Fruit fly (Drosophila melanogaster): Measurements from ENCODE around the gene tkv.

Gene tkv

DNA sequence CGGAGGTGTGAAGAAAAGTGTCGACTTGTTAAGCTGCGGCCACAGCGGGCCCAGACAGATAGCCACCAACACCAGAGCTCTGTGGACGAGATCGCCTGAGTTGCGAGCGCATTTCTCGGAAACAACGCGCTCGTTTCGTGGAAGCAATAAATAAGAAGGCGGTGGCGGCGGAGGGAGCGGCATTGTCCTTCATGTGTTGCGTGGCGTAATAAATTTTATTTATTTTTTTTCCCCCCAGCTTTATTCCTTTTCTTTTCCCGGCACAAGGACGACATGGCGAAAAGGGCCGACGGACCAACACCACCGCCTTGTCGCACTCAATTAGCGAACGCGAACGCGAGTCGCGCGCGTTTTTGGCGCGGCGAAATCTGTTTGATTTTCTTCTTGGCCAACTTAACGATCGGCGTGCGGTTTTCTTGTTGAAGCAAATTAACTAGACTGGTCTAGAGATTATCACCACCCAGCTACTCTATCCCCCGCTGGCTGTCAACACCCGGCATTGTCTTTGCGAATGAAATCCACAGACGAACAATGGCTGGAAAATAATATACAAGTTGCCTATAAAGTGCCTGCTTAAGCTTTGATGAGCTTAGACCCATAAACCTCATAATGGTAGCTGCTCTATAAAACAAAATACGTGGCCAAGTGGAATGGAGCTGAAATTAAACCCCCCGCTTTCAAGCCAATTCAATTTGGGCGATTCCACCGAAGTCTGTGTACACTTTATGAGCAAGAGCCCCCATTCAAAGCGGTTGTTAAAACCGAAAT is 11.9 kb downstream of the tkv start:
- TF ChIP-seq grau (tag; optimal IDR thresholded peaks at IDR 0.05) (no peak), ara (GFP tag; IDR thresholded peaks at IDR 0.05) (0 out of 2 replicates have a peak, but pooled peaks have one; percentile 6), Stat92E (GFP tag; optimal IDR thresholded peaks at IDR 0.05) (peak in 1 of 3 experiments; percentile 35), CG13894 (tag; optimal IDR thresholded peaks at IDR 0.05) (peak; percentile 27), Abd-B (GFP tag; optimal IDR thresholded peaks at IDR 0.05) (peak; percentile 16), CG12769 (tag; optimal IDR thresholded peaks at IDR 0.05) (peak; percentile 25), abd-A (tag; optimal IDR thresholded peaks at IDR 0.05) (peak; percentile 86), CG8359 (GFP tag; optimal IDR thresholded peaks at IDR 0.05; ENCODE audit: borderline replicate concordance) (peak; percentile 97), pfk (GFP tag; optimal IDR thresholded peaks at IDR 0.05) (no peak), Mad (GFP tag; optimal IDR thresholded peaks at IDR 0.05) (no peak), CG17361 (GFP tag; IDR thresholded peaks at IDR 0.05) (0 out of 3 replicates have a peak, but pooled peaks have one; percentile 11), Jarid2 (GFP tag; optimal IDR thresholded peaks at IDR 0.05) (no peak), CG1233 (GFP tag; optimal IDR thresholded peaks at IDR 0.05) (no peak), lbe (GFP tag; optimal IDR thresholded peaks at IDR 0.05) (no peak), cad (GFP tag; optimal IDR thresholded peaks at IDR 0.05) (peak; percentile 20), Awh (GFP tag; IDR thresholded peaks at IDR 0.05) (peak; percentile 32; the same call in 1 of the 2 replicates), CG11504 (tag; optimal IDR thresholded peaks at IDR 0.05) (peak; percentile 15), oc (tag; optimal IDR thresholded peaks at IDR 0.05) (peak; percentile 83), pros (GFP tag; optimal IDR thresholded peaks at IDR 0.05) (no peak), vvl (GFP tag; IDR thresholded peaks at IDR 0.05) (peak; percentile 20; the same call in 1 of the 2 replicates), Med (GFP tag) (peak; percentile 62), HLH4C (GFP tag; IDR thresholded peaks at IDR 0.05; ENCODE audit: partially characterized antibody) (0 out of 3 replicates have a peak, but pooled peaks have one; percentile 26), Taf1 (GFP tag; IDR thresholded peaks at IDR 0.05) (no peak), CG15269 (tag; optimal IDR thresholded peaks at IDR 0.05) (peak; percentile 59), mld (GFP tag; IDR thresholded peaks at IDR 0.05; ENCODE audit: partially characterized antibody) (no peak)

DNA sequence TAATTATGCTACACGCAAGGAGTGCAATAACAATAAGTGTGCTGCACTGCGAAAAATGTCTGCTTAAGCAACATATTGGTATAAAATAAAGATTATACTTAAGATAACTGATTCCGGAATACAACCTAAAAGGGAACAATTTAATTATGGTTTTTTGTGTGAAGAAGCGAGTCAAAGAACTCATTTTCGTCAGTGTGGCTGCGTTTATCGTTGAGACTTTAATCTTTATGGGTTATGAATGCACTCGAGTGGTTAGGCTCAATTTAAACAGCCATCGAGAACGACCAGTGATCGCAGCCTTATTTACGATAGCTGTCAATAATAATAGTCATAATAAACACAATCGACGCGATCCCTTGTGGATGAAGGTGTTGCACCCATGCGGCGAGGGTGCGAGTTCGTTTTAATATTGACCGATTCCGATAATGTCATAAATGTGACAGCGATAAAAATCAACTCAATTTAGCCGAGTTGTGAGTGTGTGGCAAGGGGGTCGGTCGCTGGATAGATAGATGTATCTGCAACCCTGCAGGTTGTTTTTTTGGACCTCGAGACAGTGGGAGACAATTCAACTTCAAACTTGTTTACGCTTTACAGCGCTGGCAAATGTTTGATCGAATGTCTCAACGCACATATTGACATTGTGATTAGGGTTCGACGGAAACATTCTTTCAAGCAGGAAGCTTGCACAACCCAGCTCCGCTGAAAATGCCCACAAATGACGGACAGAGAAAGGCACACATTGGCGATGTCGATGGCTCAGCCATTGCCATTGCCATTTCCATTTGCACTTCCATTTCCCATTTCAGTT is 14.9 kb downstream of the tkv start:
- TF ChIP-seq CG31441 (GFP tag; IDR thresholded peaks at IDR 0.05) (peak; percentile 55), CG14860 (GFP tag; IDR thresholded peaks at IDR 0.05; ENCODE audit: partially characterized antibody) (no peak), CG15479 (GFP tag; optimal IDR thresholded peaks at IDR 0.05) (no peak), chm (GFP tag; IDR thresholded peaks at IDR 0.05) (peak; percentile 88), trem (tag; optimal IDR thresholded peaks at IDR 0.05) (peak; percentile 26), CG31365 (tag; optimal IDR thresholded peaks at IDR 0.05) (peak; percentile 12), amos (GFP tag; IDR thresholded peaks at IDR 0.05; ENCODE audit: partially characterized antibody) (no peak), CG12236 (GFP tag; optimal IDR thresholded peaks at IDR 0.05) (peak; percentile 30), Dek (tag; optimal IDR thresholded peaks at IDR 0.05) (no peak), Hmx (GFP tag; optimal IDR thresholded peaks at IDR 0.05) (no peak), CG4360 (GFP tag; IDR thresholded peaks at IDR 0.05) (0 out of 2 replicates have a peak, but pooled peaks have one; percentile 46), CG12104 (GFP tag; optimal IDR thresholded peaks at IDR 0.05) (no peak), CG2875 (GFP tag; optimal IDR thresholded peaks at IDR 0.05) (peak; percentile 78), corto (GFP tag; optimal IDR thresholded peaks at IDR 0.05) (peak; percentile 79), pan (optimal IDR thresholded peaks at IDR 0.05) (no peak), pan (GFP tag; optimal IDR thresholded peaks at IDR 0.05 in 1 of 2, IDR thresholded peaks at IDR 0.05 in 1 of 2) (peak in 1 of 2 experiments; percentile 54), Med (GFP tag) (peak; percentile 84), Opbp (GFP tag; IDR thresholded peaks at IDR 0.05; ENCODE audit: partially characterized antibody) (no peak), CG10959 (GFP tag; IDR thresholded peaks at IDR 0.05) (peak; percentile 48; the same call in 1 of the 2 replicates), inv (GFP tag; IDR thresholded peaks at IDR 0.05; ENCODE audit: partially characterized antibody) (no peak), CG17186 (GFP tag; optimal IDR thresholded peaks at IDR 0.05) (peak; percentile 36), HmgD (GFP tag; optimal IDR thresholded peaks at IDR 0.05) (no peak)
